Worm (Caenorhabditis elegans) whole organism, young adult: ENCODE data around the gene fut-4.

Experiments used
- Y79H2A.3 ChIP-seq: fragments of 200-800 bp; sonication (Bioruptor generic); conservative IDR thresholded peaks from 2 replicates; pipeline ENCODE4 v1.3.6; 2022; ENCODE audit warnings: missing genetic modification reagents, missing genetic modification characterization, missing compliant biosample characterization
- ama-1 ChIP-seq, 3 experiments: fragments of 150-350 bp in 1 of 3; sonication (generic microtip) in 2 of 3; optimal IDR thresholded peaks; 2 replicates each; lab custom pipeline; 2014 to 2018; ENCODE audit warnings: missing biosample characterization in 2 of 3, missing genetic modification characterization in 2 of 3, missing genetic modification reagents in 2 of 3
- athp-1 ChIP-seq: sonication (generic microtip); optimal IDR thresholded peaks from 2 replicates; lab custom pipeline; 2017; ENCODE audit warnings: mild to moderate bottlenecking, missing genetic modification characterization, missing compliant biosample characterization
- attf-3 ChIP-seq: fragments of 200-800 bp; sonication (Bioruptor generic); conservative IDR thresholded peaks from 2 replicates; pipeline ENCODE4 v1.3.6; 2022; ENCODE audit warnings: missing genetic modification reagents, missing genetic modification characterization, missing compliant biosample characterization
- lag-1 ChIP-seq: fragments of 200-800 bp; sonication (Bioruptor generic); IDR thresholded peaks from 2 replicates; pipeline ENCODE4 v1.3.6; 2022; ENCODE audit warnings: missing genetic modification reagents, missing genetic modification characterization, missing compliant biosample characterization
- nfya-1 ChIP-seq: sonication (generic microtip); optimal IDR thresholded peaks from 2 replicates; lab custom pipeline; 2017; ENCODE audit warnings: antibody characterized with exemption, missing compliant biosample characterization, missing genetic modification characterization, borderline replicate concordance; ENCODE audit not compliant: insufficient read depth
- nhr-90 ChIP-seq: sonication (generic microtip); optimal IDR thresholded peaks from 2 replicates; lab custom pipeline; 2016; ENCODE audit warnings: missing genotype, mild to moderate bottlenecking, missing genetic modification characterization, missing compliant biosample characterization
- pha-4 ChIP-seq: fragments of 150-350 bp; sonication (generic microtip); optimal IDR thresholded peaks from 2 replicates; lab custom pipeline; 2014; ENCODE audit warnings: missing biosample characterization, missing genetic modification reagents, missing genetic modification characterization
- repo-1 ChIP-seq: sonication (generic microtip); optimal IDR thresholded peaks from 2 replicates; lab custom pipeline; 2017; ENCODE audit warnings: mild to moderate bottlenecking, missing genetic modification characterization, missing compliant biosample characterization
- sea-2 ChIP-seq: fragments of 200-800 bp; sonication (Bioruptor generic); IDR thresholded peaks from 2 replicates; pipeline ENCODE4 v1.3.6; 2022; ENCODE audit warnings: missing genetic modification characterization, missing compliant biosample characterization
- somi-1 ChIP-seq: fragments of 200-800 bp; sonication (Bioruptor generic); optimal IDR thresholded peaks from 2 replicates; lab custom pipeline; 2018; ENCODE audit warnings: mild to moderate bottlenecking, missing genetic modification characterization, missing compliant biosample characterization
- ztf-28 ChIP-seq: fragments of 200-800 bp; sonication (Bioruptor generic); IDR thresholded peaks from 2 replicates; pipeline ENCODE4 v1.3.6; 2022; ENCODE audit warnings: missing genetic modification reagents, missing genetic modification characterization, missing compliant biosample characterization

DNA sequence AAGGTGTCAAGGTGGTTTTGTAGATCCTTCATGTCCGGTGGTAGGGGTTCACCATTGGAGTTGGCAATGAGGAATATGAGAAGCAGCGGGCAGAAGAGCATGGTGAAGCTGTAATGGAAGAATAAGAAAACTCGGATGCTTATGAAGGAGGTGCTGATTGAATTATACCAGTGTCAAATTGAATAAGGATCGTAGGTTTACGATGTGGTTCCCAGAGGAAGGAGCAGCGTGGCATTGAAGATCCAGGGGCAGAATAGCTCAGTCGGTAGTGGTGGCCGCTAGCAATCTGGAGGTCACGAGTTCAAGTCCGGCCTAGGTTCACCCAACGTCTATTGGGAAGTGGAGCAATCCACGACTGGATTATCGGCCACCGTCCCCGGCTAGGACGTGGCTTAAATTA, 19.2 kb upstream of the fut-4 start, which contains the start of gene Y110A2AL.6:
- TF ChIP-seq nfya-1 (tag; lab: Kevin White, UChicago) (no peak), ztf-28 (GFP tag; lab: Robert Waterston, UW) (no peak), repo-1 (tag; lab: Kevin White, UChicago) (no peak), sea-2 (GFP tag; lab: Robert Waterston, UW) (no peak), pha-4 (tag; lab: Kevin White, UChicago) (no peak), lag-1 (no peak), ama-1 (optimal IDR thresholded peaks at IDR 0.05; lab: Kevin White, UChicago) (no peak), ama-1 (GFP tag; optimal IDR thresholded peaks at IDR 0.05; lab: Kevin White, UChicago) (no peak), nhr-90 (tag; lab: Kevin White, UChicago) (no peak), Y79H2A.3 (GFP tag; lab: Robert Waterston, UW) (no peak), athp-1 (no peak), attf-3 (GFP tag; lab: Robert Waterston, UW) (no peak), somi-1 (no peak)
